Worm (Caenorhabditis elegans) whole organism, late embryonic: Measurements from ENCODE around the gene lec-11.

ENCODE experiments used
- C08G9.2 ChIP-seq: sonication (generic microtip); optimal IDR thresholded peaks from 2 replicates; lab custom pipeline; 2016; ENCODE audit warnings: mild to moderate bottlenecking, missing genetic modification characterization, moderate library complexity, missing compliant biosample characterization
- F13H6.1 ChIP-seq: sonication (generic microtip); optimal IDR thresholded peaks from 2 replicates; lab custom pipeline; 2016; ENCODE audit warnings: missing genetic modification characterization, missing compliant biosample characterization
- ceh-14 ChIP-seq: sonication (generic microtip); optimal IDR thresholded peaks from 2 replicates; lab custom pipeline; 2016; ENCODE audit warnings: missing genotype, missing genetic modification characterization, missing compliant biosample characterization
- ceh-18 ChIP-seq: sonication (generic microtip); optimal IDR thresholded peaks from 2 replicates; lab custom pipeline; 2016; ENCODE audit warnings: missing genetic modification characterization, missing compliant biosample characterization
- dmd-4 ChIP-seq: sonication (generic microtip); optimal IDR thresholded peaks from 2 replicates; lab custom pipeline; 2016; ENCODE audit warnings: borderline replicate concordance, missing genetic modification characterization, missing compliant biosample characterization
- ets-4 ChIP-seq: sonication (generic microtip); optimal IDR thresholded peaks from 2 replicates; lab custom pipeline; 2016; ENCODE audit warnings: missing genetic modification characterization, missing compliant biosample characterization
- gmeb-2 ChIP-seq: sonication (generic microtip); optimal IDR thresholded peaks from 2 replicates; lab custom pipeline; 2016; ENCODE audit warnings: missing genetic modification characterization, inconsistent platforms, missing compliant biosample characterization
- lin-11 ChIP-seq: fragments of 200-800 bp; sonication (Bioruptor generic); optimal IDR thresholded peaks from 2 replicates; lab custom pipeline; 2018; ENCODE audit warnings: mild to moderate bottlenecking, missing genetic modification characterization, missing compliant biosample characterization
- nhr-11 ChIP-seq: fragments of 150-350 bp; optimal IDR thresholded peaks from 2 replicates; lab custom pipeline; 2014; ENCODE audit warnings: missing biosample characterization, missing genetic modification characterization
- pha-4 ChIP-seq: fragments of 150-350 bp; optimal IDR thresholded peaks from 2 replicates; lab custom pipeline; 2018; ENCODE audit warnings: missing biosample characterization, missing genetic modification reagents, missing genetic modification characterization
- pros-1 ChIP-seq: fragments of 150-350 bp; optimal IDR thresholded peaks from 2 replicates; lab custom pipeline; 2014; ENCODE audit warnings: missing biosample characterization, missing genetic modification reagents, missing genetic modification characterization
- unc-55 ChIP-seq: sonication (generic microtip); optimal IDR thresholded peaks from 2 replicates; lab custom pipeline; 2017; ENCODE audit warnings: missing biosample characterization, missing genetic modification reagents, missing genetic modification characterization

DNA sequence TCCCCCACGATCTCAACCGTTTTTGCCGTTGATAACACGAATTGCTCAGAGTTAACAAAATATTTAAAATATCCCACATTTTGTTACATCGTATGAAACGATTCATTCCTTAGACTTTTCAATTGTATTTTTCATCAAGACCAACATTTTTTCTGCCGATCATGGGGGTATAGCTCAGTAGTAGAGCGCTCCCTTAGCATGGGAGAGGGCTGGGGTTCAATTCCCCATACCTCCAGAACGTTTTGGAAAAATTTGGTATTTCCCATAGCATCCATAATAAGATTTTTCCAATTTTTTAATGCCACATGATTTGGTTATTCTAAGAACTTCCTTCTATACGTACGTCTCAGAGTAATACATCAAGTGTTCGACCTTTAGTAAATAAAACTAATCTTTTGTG lies 27.9 kb downstream of the lec-11 start:
- TF ChIP-seq pha-4: no peak
- no peak for TF ChIP-seq dmd-4 (tag; lab: Kevin White, UChicago)
- TF ChIP-seq F13H6.1: no peak
- no peak for TF ChIP-seq gmeb-2 (tag; lab: Kevin White, UChicago)
- no peak for TF ChIP-seq lin-11 (tag; lab: Kevin White, UChicago)
- TF ChIP-seq ceh-18 (tag; lab: Kevin White, UChicago): no peak
- TF ChIP-seq ceh-14 (tag; lab: Kevin White, UChicago): no peak
- no peak for TF ChIP-seq C08G9.2 (tag; lab: Kevin White, UChicago)
- no peak for TF ChIP-seq pros-1 (tag; lab: Kevin White, UChicago)
- no peak for TF ChIP-seq nhr-11 (tag; lab: Kevin White, UChicago)
- TF ChIP-seq ets-4 (tag; lab: Kevin White, UChicago): no peak
- TF ChIP-seq unc-55 (GFP tag; lab: Kevin White, UChicago): no peak
